Worm (Caenorhabditis elegans) whole organism, mixed stage, embryonic: ENCODE results near the gene F43C11.16.

Experiments used
- cnd-1 ChIP-seq: fragments of 200-800 bp; sonication (Bioruptor generic); optimal IDR thresholded peaks from 2 replicates; lab custom pipeline; 2018; ENCODE audit warnings: mild to moderate bottlenecking, missing genetic modification characterization, missing compliant biosample characterization
- elt-3 ChIP-seq: fragments of 150-350 bp; optimal IDR thresholded peaks from 2 replicates; lab custom pipeline; 2014; ENCODE audit warnings: missing biosample characterization, missing genetic modification characterization
- ham-2 ChIP-seq: fragments of 200-800 bp; sonication (Bioruptor generic); optimal IDR thresholded peaks from 2 replicates; lab custom pipeline; 2018; ENCODE audit warnings: mild to moderate bottlenecking, missing genetic modification characterization, missing compliant biosample characterization
- unc-62 ChIP-seq: fragments of 150-350 bp; optimal IDR thresholded peaks from 2 replicates; lab custom pipeline; 2014; ENCODE audit warnings: missing biosample characterization, missing genetic modification reagents, missing genetic modification characterization

DNA sequence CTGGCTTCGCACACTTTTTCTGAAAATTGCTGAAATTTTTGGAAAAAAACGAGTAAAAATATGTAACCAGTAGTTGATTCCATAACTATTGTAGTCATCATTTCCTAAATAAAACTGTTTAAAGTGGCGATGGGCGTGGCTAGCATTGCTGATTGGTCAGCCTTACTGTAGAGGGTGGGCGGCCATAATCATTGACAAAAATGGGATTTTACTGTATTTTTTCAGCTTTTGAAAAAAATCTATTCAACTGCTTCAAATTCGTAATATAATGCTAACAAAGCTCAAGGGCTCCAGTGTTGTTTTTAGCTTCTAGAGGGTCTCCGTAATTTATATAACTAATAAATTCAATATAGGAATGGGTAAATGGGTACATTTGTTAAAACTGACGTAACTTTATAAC, 20.3 kb upstream of the F43C11.16 start, which contains the start of gene F16G10.7:
- TF ChIP-seq ham-2 (GFP tag; lab: Kevin White, UChicago): no peak
- no peak for TF ChIP-seq elt-3 (tag; lab: Kevin White, UChicago)
- TF ChIP-seq cnd-1 (tag; lab: Kevin White, UChicago): no peak
- TF ChIP-seq unc-62 (GFP tag; lab: Kevin White, UChicago): no peak
